Worm (Caenorhabditis elegans) whole organism, mixed stage, embryonic: ENCODE results near the gene F16G10.11.

Experiments used
- M03D4.4 ChIP-seq: sonication (generic microtip); optimal IDR thresholded peaks from 2 replicates; lab custom pipeline; 2017; ENCODE audit warnings: mild to moderate bottlenecking, missing genetic modification characterization, missing compliant biosample characterization
- bed-3 ChIP-seq: fragments of 200-800 bp; sonication (Bioruptor generic); optimal IDR thresholded peaks from 3 replicates; lab custom pipeline; 2018; ENCODE audit warnings: mild to moderate bottlenecking, missing genetic modification characterization, moderate library complexity, missing compliant biosample characterization
- blmp-1 ChIP-seq: fragments of 150-350 bp; optimal IDR thresholded peaks from 2 replicates; lab custom pipeline; 2014; ENCODE audit warnings: missing biosample characterization, missing genetic modification characterization
- ceh-39 ChIP-seq: fragments of 150-350 bp; optimal IDR thresholded peaks from 2 replicates; lab custom pipeline; 2014; ENCODE audit warnings: missing biosample characterization, missing genetic modification characterization
- ceh-43 ChIP-seq: fragments of 200-800 bp; sonication (Bioruptor generic); optimal IDR thresholded peaks from 2 replicates; lab custom pipeline; 2018; ENCODE audit warnings: mild to moderate bottlenecking, missing genetic modification characterization, moderate library complexity, missing compliant biosample characterization
- ceh-83 ChIP-seq: fragments of 200-800 bp; sonication (Bioruptor generic); optimal IDR thresholded peaks from 2 replicates; lab custom pipeline; 2018; ENCODE audit warnings: mild to moderate bottlenecking, missing genetic modification characterization, missing compliant biosample characterization
- ces-1 ChIP-seq: fragments of 150-350 bp; optimal IDR thresholded peaks from 2 replicates; lab custom pipeline; 2014; ENCODE audit warnings: missing biosample characterization, missing genetic modification reagents, missing genetic modification characterization
- cnd-1 ChIP-seq: fragments of 200-800 bp; sonication (Bioruptor generic); optimal IDR thresholded peaks from 2 replicates; lab custom pipeline; 2018; ENCODE audit warnings: mild to moderate bottlenecking, missing genetic modification characterization, missing compliant biosample characterization
- drap-1 ChIP-seq: fragments of 200-800 bp; sonication (Bioruptor generic); optimal IDR thresholded peaks from 3 replicates; lab custom pipeline; 2018; ENCODE audit warnings: mild to moderate bottlenecking, missing genetic modification characterization, missing compliant biosample characterization
- elt-1 ChIP-seq: sonication (generic microtip); optimal IDR thresholded peaks from 2 replicates; lab custom pipeline; 2017; ENCODE audit warnings: missing genetic modification characterization, mild to moderate bottlenecking, missing compliant biosample characterization, antibody characterized with exemption, moderate library complexity, borderline replicate concordance; ENCODE audit not compliant: insufficient read depth
- elt-3 ChIP-seq: fragments of 150-350 bp; optimal IDR thresholded peaks from 2 replicates; lab custom pipeline; 2014; ENCODE audit warnings: missing biosample characterization, missing genetic modification characterization
- flh-1 ChIP-seq: fragments of 200-800 bp; sonication (Bioruptor generic); optimal IDR thresholded peaks from 2 replicates; lab custom pipeline; 2018; ENCODE audit warnings: mild to moderate bottlenecking, missing genetic modification characterization, moderate library complexity, missing compliant biosample characterization
- lin-13 ChIP-seq: fragments of 150-350 bp; optimal IDR thresholded peaks from 2 replicates; lab custom pipeline; 2014; ENCODE audit warnings: missing biosample characterization, missing genetic modification characterization
- lin-32 ChIP-seq: fragments of 200-800 bp; sonication (Bioruptor generic); optimal IDR thresholded peaks from 2 replicates; lab custom pipeline; 2018; ENCODE audit warnings: mild to moderate bottlenecking, missing genetic modification characterization, missing compliant biosample characterization
- lsy-2 ChIP-seq: fragments of 150-350 bp; optimal IDR thresholded peaks from 2 replicates; lab custom pipeline; 2014; ENCODE audit warnings: missing biosample characterization, missing genetic modification characterization
- mab-5 ChIP-seq: fragments of 150-350 bp; optimal IDR thresholded peaks from 2 replicates; lab custom pipeline; 2014; ENCODE audit warnings: missing biosample characterization, missing genetic modification characterization
- mep-1 ChIP-seq: fragments of 150-350 bp; optimal IDR thresholded peaks from 2 replicates; lab custom pipeline; 2017; ENCODE audit warnings: missing biosample characterization, missing genetic modification reagents, missing genetic modification characterization, inconsistent platforms
- mls-2 ChIP-seq: sonication (generic microtip); optimal IDR thresholded peaks from 2 replicates; lab custom pipeline; 2016; ENCODE audit warnings: mild to moderate bottlenecking, missing genetic modification characterization, moderate library complexity, missing compliant biosample characterization
- nhr-12 ChIP-seq: fragments of 150-350 bp; optimal IDR thresholded peaks from 2 replicates; lab custom pipeline; 2014; ENCODE audit warnings: missing biosample characterization, missing genetic modification characterization
- nhr-237 ChIP-seq: fragments of 150-350 bp; optimal IDR thresholded peaks from 2 replicates; lab custom pipeline; 2014; ENCODE audit warnings: missing biosample characterization, missing genetic modification characterization
- nhr-76 ChIP-seq: sonication (generic microtip); optimal IDR thresholded peaks from 2 replicates; lab custom pipeline; 2017; ENCODE audit warnings: missing biosample characterization, missing genetic modification characterization
- pha-4 ChIP-seq: fragments of 150-350 bp; optimal IDR thresholded peaks from 2 replicates; lab custom pipeline; 2018; ENCODE audit warnings: missing biosample characterization, missing genetic modification reagents, missing genetic modification characterization
- sem-2 ChIP-seq: fragments of 200-800 bp; sonication (Bioruptor generic); optimal IDR thresholded peaks from 2 replicates; lab custom pipeline; 2018; ENCODE audit warnings: mild to moderate bottlenecking, missing genetic modification characterization, missing compliant biosample characterization
- snpc-4 ChIP-seq: fragments of 150-350 bp; optimal IDR thresholded peaks from 2 replicates; lab custom pipeline; 2014; ENCODE audit warnings: missing biosample characterization, missing genetic modification characterization
- sptf-1 ChIP-seq: sonication (generic microtip); optimal IDR thresholded peaks from 2 replicates; lab custom pipeline; 2017; ENCODE audit warnings: mild to moderate bottlenecking, missing genetic modification characterization, moderate library complexity, missing compliant biosample characterization
- tbx-8 ChIP-seq: fragments of 200-800 bp; sonication (Bioruptor generic); optimal IDR thresholded peaks from 2 replicates; lab custom pipeline; 2018; ENCODE audit warnings: mild to moderate bottlenecking, missing genetic modification characterization, moderate library complexity, missing compliant biosample characterization
- unc-120 ChIP-seq: sonication (generic microtip); optimal IDR thresholded peaks from 2 replicates; lab custom pipeline; 2017; ENCODE audit warnings: missing genetic modification characterization, missing compliant biosample characterization; ENCODE audit not compliant: poor library complexity, severe bottlenecking
- unc-39 ChIP-seq: fragments of 150-350 bp; optimal IDR thresholded peaks from 2 replicates; lab custom pipeline; 2014; ENCODE audit warnings: missing biosample characterization, missing genetic modification characterization
- zip-8 ChIP-seq: fragments of 150-350 bp; optimal IDR thresholded peaks from 2 replicates; lab custom pipeline; 2014; ENCODE audit warnings: missing biosample characterization, missing genetic modification characterization

F16G10.11 gene

ce11 chrII:2395864-2396263 is 2.1 kb upstream of the F16G10.11 start, which contains the start of gene F16G10.13:
F16G10.13 (minus strand) TSS chrII:2395964.
- TF ChIP-seq unc-39, result no peak
- TF ChIP-seq mep-1 (tag; lab: Kevin White, UChicago), result no peak
- no peak for TF ChIP-seq nhr-237 (tag; lab: Kevin White, UChicago)
- no peak for TF ChIP-seq cnd-1 (tag; lab: Kevin White, UChicago)

- TF ChIP-seq elt-3 (tag; lab: Kevin White, UChicago), result no peak
- no peak for TF ChIP-seq nhr-237 (tag; lab: Kevin White, UChicago)
- TF ChIP-seq mep-1 (tag; lab: Kevin White, UChicago), result no peak
- no peak for TF ChIP-seq flh-1 (GFP tag; lab: Kevin White, UChicago)
- TF ChIP-seq, all 35 proteins: peak for 0
These were observed 2.8 kb downstream of the F16G10.11 start, which contains the start of gene F16G10.10 for ce11 chrII:2390884-2391283. F16G10.10 (minus strand) TSS chrII:2390984.

- no peak for TF ChIP-seq snpc-4 (tag; lab: Kevin White, UChicago)
- TF ChIP-seq elt-3 (tag; lab: Kevin White, UChicago), result no peak
- TF ChIP-seq drap-1 (GFP tag; lab: Kevin White, UChicago), result no peak
- no peak for TF ChIP-seq nhr-76
- no peak for TF ChIP-seq mls-2 (tag; lab: Kevin White, UChicago)
- no peak for TF ChIP-seq bed-3
- no peak for TF ChIP-seq nhr-12 (tag; lab: Kevin White, UChicago)
- no peak for TF ChIP-seq M03D4.4
- no peak for TF ChIP-seq tbx-8 (GFP tag; lab: Kevin White, UChicago)
- TF ChIP-seq elt-1, result no peak
- TF ChIP-seq ceh-83 (GFP tag; lab: Kevin White, UChicago), result no peak
- TF ChIP-seq sptf-1 (tag; lab: Kevin White, UChicago), result no peak
- TF ChIP-seq unc-120 (tag; lab: Kevin White, UChicago), result no peak
- no peak for TF ChIP-seq ceh-39 (tag; lab: Kevin White, UChicago)
- TF ChIP-seq blmp-1 (tag; lab: Kevin White, UChicago), result no peak
- TF ChIP-seq lin-13, result no peak
- no peak for TF ChIP-seq unc-39
- TF ChIP-seq mab-5 (tag; lab: Kevin White, UChicago), result no peak
- no peak for TF ChIP-seq lin-32 (GFP tag; lab: Kevin White, UChicago)
- no peak for TF ChIP-seq ceh-43
These were observed 8.2 kb downstream of the F16G10.11 start, which contains the start of gene F16G10.9 for ce11 chrII:2385495-2385894. F16G10.9 (minus strand) TSS chrII:2385595.

ce11 chrII:2383334-2383733 is 10.4 kb downstream of the F16G10.11 start, which contains the start of gene F16G10.8:
F16G10.8 (minus strand) TSS chrII:2383434.
- TF ChIP-seq blmp-1 (tag; lab: Kevin White, UChicago) (no peak), ceh-43 (no peak), pha-4 (tag; lab: Kevin White, UChicago) (no peak), sem-2 (GFP tag; lab: Kevin White, UChicago) (no peak), tbx-8 (GFP tag; lab: Kevin White, UChicago) (no peak), sptf-1 (tag; lab: Kevin White, UChicago) (no peak), mep-1 (tag; lab: Kevin White, UChicago) (no peak), flh-1 (GFP tag; lab: Kevin White, UChicago) (no peak), mls-2 (tag; lab: Kevin White, UChicago) (no peak)

ce11 chrII:2380174-2380573 is 13.5 kb downstream of the F16G10.11 start, which contains the start of gene F16G10.7:
F16G10.7 (minus strand) TSS chrII:2380274.
- TF ChIP-seq zip-8 (no peak), cnd-1 (tag; lab: Kevin White, UChicago) (no peak), lsy-2 (peak; percentile 29), pha-4 (tag; lab: Kevin White, UChicago) (no peak), sptf-1 (tag; lab: Kevin White, UChicago) (no peak), mab-5 (tag; lab: Kevin White, UChicago) (no peak)

ce11 chrII:2379673-2380072 is 14.0 kb downstream of the F16G10.11 start:
- TF ChIP-seq snpc-4 (tag; lab: Kevin White, UChicago) (no peak), nhr-237 (tag; lab: Kevin White, UChicago) (no peak), ceh-39 (tag; lab: Kevin White, UChicago) (no peak), nhr-76 (no peak), nhr-12 (tag; lab: Kevin White, UChicago) (no peak), ces-1 (GFP tag; lab: Kevin White, UChicago) (no peak), M03D4.4 (no peak), lin-32 (GFP tag; lab: Kevin White, UChicago) (no peak), ceh-43 (no peak), tbx-8 (GFP tag; lab: Kevin White, UChicago) (no peak), mls-2 (tag; lab: Kevin White, UChicago) (no peak), unc-39 (no peak)
- TF ChIP-seq, all 35 proteins: peak for 0
